Worm (Caenorhabditis elegans) whole organism, L2 larva: ENCODE data around the gene shl-1.
A peak's percentile ranks its signal among the peaks of the same experiment; 100 is the strongest.

Experiments used
- C34F6.9 ChIP-seq: fragments of 150-350 bp; optimal IDR thresholded peaks from 2 replicates; lab custom pipeline; 2014; ENCODE audit warnings: missing biosample characterization, missing genetic modification characterization
- F13H6.1 ChIP-seq: sonication (generic microtip); optimal IDR thresholded peaks from 2 replicates; lab custom pipeline; 2016; ENCODE audit warnings: missing genetic modification characterization, missing compliant biosample characterization
- alr-1 ChIP-seq: fragments of 150-350 bp; optimal IDR thresholded peaks from 2 replicates; lab custom pipeline; 2014; ENCODE audit warnings: missing biosample characterization, missing genetic modification characterization
- blmp-1 ChIP-seq: sonication (generic microtip); optimal IDR thresholded peaks from 2 replicates; lab custom pipeline; 2017; ENCODE audit warnings: missing genetic modification characterization, mild to moderate bottlenecking, missing compliant biosample characterization, antibody characterized with exemption, moderate library complexity; ENCODE audit not compliant: insufficient read depth
- ceh-16 ChIP-seq: fragments of 150-350 bp; optimal IDR thresholded peaks from 2 replicates; lab custom pipeline; 2014; ENCODE audit warnings: missing biosample characterization, missing genetic modification characterization
- ceh-82 ChIP-seq: fragments of 150-350 bp; optimal IDR thresholded peaks from 2 replicates; lab custom pipeline; 2014; ENCODE audit warnings: missing biosample characterization, missing genetic modification characterization
- crh-2 ChIP-seq: sonication (generic microtip); optimal IDR thresholded peaks from 2 replicates; lab custom pipeline; 2017; ENCODE audit warnings: missing biosample characterization, missing genetic modification characterization
- dmd-4 ChIP-seq: sonication (generic microtip); optimal IDR thresholded peaks from 2 replicates; lab custom pipeline; 2017; ENCODE audit warnings: missing biosample characterization, missing genetic modification characterization
- elt-1 ChIP-seq: fragments of 150-350 bp; optimal IDR thresholded peaks from 2 replicates; lab custom pipeline; 2014; ENCODE audit warnings: missing biosample characterization, missing genetic modification characterization
- fos-1 ChIP-seq: fragments of 150-350 bp; optimal IDR thresholded peaks from 2 replicates; lab custom pipeline; 2014; ENCODE audit warnings: missing biosample characterization, missing genetic modification characterization
- lin-11 ChIP-seq: fragments of 150-350 bp; sonication (generic microtip); optimal IDR thresholded peaks from 2 replicates; lab custom pipeline; 2014; ENCODE audit warnings: missing biosample characterization, missing genetic modification characterization, inconsistent platforms, mixed read lengths
- lin-13 ChIP-seq: fragments of 150-350 bp; optimal IDR thresholded peaks from 2 replicates; lab custom pipeline; 2014; ENCODE audit warnings: missing biosample characterization, missing genetic modification reagents, missing genetic modification characterization
- lin-39 ChIP-seq: fragments of 150-350 bp; optimal IDR thresholded peaks from 2 replicates; lab custom pipeline; 2014; ENCODE audit warnings: missing biosample characterization, missing genetic modification reagents, missing genetic modification characterization
- lsy-2 ChIP-seq, 2 experiments: fragments of 150-350 bp in 1 of 2; sonication (generic microtip) in 1 of 2; optimal IDR thresholded peaks; 2 replicates each; lab custom pipeline; 2014 to 2017; ENCODE audit warnings: missing biosample characterization in 2 of 2, missing genetic modification characterization in 2 of 2
- mbf-1 ChIP-seq: sonication (generic microtip); optimal IDR thresholded peaks from 2 replicates; lab custom pipeline; 2017; ENCODE audit warnings: missing biosample characterization, missing genetic modification characterization
- nhr-10 ChIP-seq: sonication (generic microtip); optimal IDR thresholded peaks from 2 replicates; lab custom pipeline; 2017; ENCODE audit warnings: missing biosample characterization, missing genetic modification characterization
- nhr-11 ChIP-seq: fragments of 150-350 bp; optimal IDR thresholded peaks from 2 replicates; lab custom pipeline; 2014; ENCODE audit warnings: missing biosample characterization, missing genetic modification characterization
- nhr-129 ChIP-seq: fragments of 150-350 bp; optimal IDR thresholded peaks from 2 replicates; lab custom pipeline; 2014; ENCODE audit warnings: missing biosample characterization, missing genetic modification characterization
- nhr-21 ChIP-seq: fragments of 150-350 bp; optimal IDR thresholded peaks from 2 replicates; lab custom pipeline; 2014; ENCODE audit warnings: missing biosample characterization, missing genetic modification characterization
- nhr-237 ChIP-seq: fragments of 150-350 bp; optimal IDR thresholded peaks from 2 replicates; lab custom pipeline; 2014; ENCODE audit warnings: missing biosample characterization, missing genetic modification characterization
- nhr-25 ChIP-seq: fragments of 150-350 bp; sonication (generic microtip); optimal IDR thresholded peaks from 3 replicates; lab custom pipeline; 2014; ENCODE audit warnings: missing biosample characterization, missing genetic modification characterization
- nhr-6 ChIP-seq: fragments of 150-350 bp; optimal IDR thresholded peaks from 2 replicates; lab custom pipeline; 2014; ENCODE audit warnings: missing biosample characterization, missing genetic modification characterization
- nhr-77 ChIP-seq: fragments of 150-350 bp; optimal IDR thresholded peaks from 2 replicates; lab custom pipeline; 2014; ENCODE audit warnings: missing biosample characterization, missing genetic modification characterization
- sem-4 ChIP-seq: fragments of 150-350 bp; optimal IDR thresholded peaks from 2 replicates; lab custom pipeline; 2014; ENCODE audit warnings: missing biosample characterization, missing genetic modification reagents, missing genetic modification characterization
- skn-1 ChIP-seq: sonication (generic microtip); optimal IDR thresholded peaks from 2 replicates; lab custom pipeline; 2017; ENCODE audit warnings: missing biosample characterization, missing genetic modification characterization
- sma-9 ChIP-seq, 2 experiments: fragments of 150-350 bp in 1 of 2; sonication (generic microtip) in 1 of 2; optimal IDR thresholded peaks; 2 replicates each; lab custom pipeline; 2014 to 2016; ENCODE audit warnings: missing genetic modification characterization in 2 of 2, mild to moderate bottlenecking in 1 of 2, missing biosample characterization in 1 of 2, missing compliant biosample characterization in 1 of 2, missing genetic modification reagents in 1 of 2, moderate library complexity in 1 of 2
- unc-39 ChIP-seq: fragments of 150-350 bp; optimal IDR thresholded peaks from 2 replicates; lab custom pipeline; 2014; ENCODE audit warnings: missing biosample characterization, missing genetic modification characterization
- unc-55 ChIP-seq: fragments of 150-350 bp; sonication (generic microtip); optimal IDR thresholded peaks from 3 replicates; lab custom pipeline; 2014; ENCODE audit warnings: missing biosample characterization, missing genetic modification reagents, missing genetic modification characterization
- zag-1 ChIP-seq: fragments of 150-350 bp; optimal IDR thresholded peaks from 2 replicates; lab custom pipeline; 2014; ENCODE audit warnings: missing biosample characterization, missing genetic modification characterization
- ztf-1 ChIP-seq: fragments of 200-800 bp; sonication (Bioruptor generic); conservative IDR thresholded peaks from 2 replicates; pipeline ENCODE4 v1.3.6; 2022; ENCODE audit warnings: missing genetic modification characterization, missing compliant biosample characterization
- ztf-11 ChIP-seq: sonication (generic microtip); optimal IDR thresholded peaks from 2 replicates; lab custom pipeline; 2017; ENCODE audit warnings: missing biosample characterization, missing genetic modification characterization

The shl-1 gene

ce11 chrIV:6395190-6395589 lies 11.3 kb upstream of the shl-1 start:
- TF ChIP-seq crh-2 (no peak), nhr-11 (tag; lab: Kevin White, UChicago) (no peak), nhr-10 (tag; lab: Kevin White, UChicago) (no peak), ztf-11 (tag; lab: Kevin White, UChicago) (no peak), sma-9 (GFP tag; optimal IDR thresholded peaks at IDR 0.05; lab: Kevin White, UChicago) (no peak), sma-9 (tag; optimal IDR thresholded peaks at IDR 0.05; lab: Kevin White, UChicago) (no peak), mbf-1 (tag; lab: Kevin White, UChicago) (no peak), dmd-4 (no peak)

DNA sequence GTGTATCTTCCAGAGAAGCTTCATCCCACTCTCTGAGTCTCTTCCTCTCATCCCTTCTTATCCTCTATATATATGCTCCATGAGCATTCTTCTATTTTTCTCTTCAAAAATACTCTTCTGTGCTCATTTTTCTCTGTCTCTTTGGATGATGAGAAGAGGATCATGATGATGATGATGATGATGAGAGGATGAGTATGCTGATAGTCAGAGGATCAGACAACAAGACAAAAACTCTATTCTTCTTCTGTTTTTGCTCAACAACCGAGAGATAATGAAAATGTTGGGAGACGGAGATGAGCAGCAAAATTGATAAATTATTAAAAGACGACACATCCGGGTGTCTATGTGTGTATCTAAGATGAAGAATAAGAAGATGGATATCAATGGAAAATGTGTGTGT lies 9.5 kb upstream of the shl-1 start:
- TF ChIP-seq zag-1 (peak; percentile 54), ztf-1 (GFP tag; lab: Robert Waterston, UW) (no peak), crh-2 (peak; percentile 39), F13H6.1 (tag; lab: Kevin White, UChicago) (peak; percentile 82), skn-1 (tag; lab: Kevin White, UChicago) (no peak), nhr-11 (tag; lab: Kevin White, UChicago) (no peak), lsy-2 (tag; optimal IDR thresholded peaks at IDR 0.05; lab: Kevin White, UChicago) (peak; percentile 12 to 75), unc-55 (GFP tag; lab: Kevin White, UChicago) (peak; percentile 87), dmd-4 (no peak), C34F6.9 (tag; lab: Kevin White, UChicago) (peak; percentile 89), nhr-6 (tag; lab: Kevin White, UChicago) (peak; percentile 36), lin-13 (GFP tag; lab: Kevin White, UChicago) (peak; percentile 23), sem-4 (tag; lab: Kevin White, UChicago) (peak; percentile 11), lin-39 (tag; lab: Kevin White, UChicago) (peak; percentile 70), fos-1 (tag; lab: Kevin White, UChicago) (peak; percentile 41), sma-9 (GFP tag; optimal IDR thresholded peaks at IDR 0.05; lab: Kevin White, UChicago) (peak; percentile 71), sma-9 (tag; optimal IDR thresholded peaks at IDR 0.05; lab: Kevin White, UChicago) (no peak), nhr-129 (peak; percentile 79)

- no peak for TF ChIP-seq lin-11 (tag; lab: Kevin White, UChicago)
- TF ChIP-seq ztf-1 (GFP tag; lab: Robert Waterston, UW): no peak
Measured at ce11 chrIV:6391566-6391965, 7.7 kb upstream of the shl-1 start.

DNA sequence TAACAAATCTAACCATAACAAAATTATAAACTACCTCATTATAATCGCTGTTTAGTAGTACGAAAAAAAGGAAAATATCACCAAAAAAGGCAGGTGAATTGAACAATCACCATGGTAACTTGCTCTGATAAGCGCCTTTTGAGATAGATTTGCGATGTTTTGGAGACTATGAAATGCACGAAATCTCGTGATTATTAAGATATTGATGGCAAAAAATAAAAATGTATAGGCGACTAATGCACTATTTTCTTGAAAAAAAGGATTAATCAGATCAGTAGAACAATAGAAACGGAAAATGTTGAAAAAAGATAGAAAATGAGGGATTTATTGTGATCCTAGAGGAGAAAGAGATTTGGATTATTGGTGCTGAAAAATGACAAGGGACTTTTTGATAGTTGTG lies 4.7 kb upstream of the shl-1 start:
- TF ChIP-seq blmp-1 (tag; lab: Kevin White, UChicago): no peak
- TF ChIP-seq unc-55 (GFP tag; lab: Kevin White, UChicago): no peak
- TF ChIP-seq nhr-237 (tag; lab: Kevin White, UChicago): no peak
- TF ChIP-seq nhr-10 (tag; lab: Kevin White, UChicago): no peak
- TF ChIP-seq zag-1: no peak
- TF ChIP-seq mbf-1 (tag; lab: Kevin White, UChicago): no peak
- no peak for TF ChIP-seq dmd-4

- TF ChIP-seq blmp-1 (tag; lab: Kevin White, UChicago) (no peak), elt-1 (tag; lab: Kevin White, UChicago) (no peak), unc-55 (GFP tag; lab: Kevin White, UChicago) (no peak), ceh-82 (tag; lab: Kevin White, UChicago) (no peak), unc-39 (tag; lab: Kevin White, UChicago) (no peak), alr-1 (tag; lab: Kevin White, UChicago) (no peak), nhr-6 (tag; lab: Kevin White, UChicago) (no peak), ztf-1 (GFP tag; lab: Robert Waterston, UW) (no peak), C34F6.9 (tag; lab: Kevin White, UChicago) (no peak), nhr-25 (tag; lab: Kevin White, UChicago) (no peak), sma-9 (GFP tag; optimal IDR thresholded peaks at IDR 0.05; lab: Kevin White, UChicago) (no peak), sma-9 (tag; optimal IDR thresholded peaks at IDR 0.05; lab: Kevin White, UChicago) (no peak), fos-1 (tag; lab: Kevin White, UChicago) (no peak), nhr-77 (tag; lab: Kevin White, UChicago) (no peak), nhr-237 (tag; lab: Kevin White, UChicago) (no peak), nhr-21 (tag; lab: Kevin White, UChicago) (no peak), nhr-11 (tag; lab: Kevin White, UChicago) (no peak), ceh-16 (tag; lab: Kevin White, UChicago) (no peak)
Measured at ce11 chrIV:6385010-6385409, 1.1 kb upstream of the shl-1 start.
